Worm (Caenorhabditis elegans): ENCODE results near the gene mpst-3.

mpst-3 gene

DNA sequence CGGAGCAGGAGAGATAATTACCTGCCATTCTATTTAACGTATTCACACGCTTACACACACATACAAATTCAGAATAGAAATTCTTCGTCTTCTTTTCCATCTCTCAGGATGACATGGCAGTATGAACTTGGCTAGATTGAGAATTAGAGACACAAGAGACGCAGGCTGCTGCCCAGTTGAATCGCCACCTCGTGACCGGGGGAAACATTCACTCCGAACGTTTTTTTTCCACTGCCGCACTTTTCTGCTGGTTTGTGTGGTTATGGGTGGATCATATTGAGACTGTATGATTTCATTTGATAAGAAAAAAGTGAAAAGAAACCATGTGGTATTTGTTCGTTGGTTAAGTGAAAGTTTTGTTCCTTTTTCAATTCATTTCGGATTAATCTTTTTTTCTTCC is 45.8 kb upstream of the mpst-3 start (continued):
- TF ChIP-seq skn-1 (tag; optimal IDR thresholded peaks at IDR 0.05): peak; percentile 52
- TF ChIP-seq isw-1 (GFP tag; IDR thresholded peaks at IDR 0.05): no peak
- TF ChIP-seq C16A3.4 (tag; optimal IDR thresholded peaks at IDR 0.05): peak; percentile 63

DNA sequence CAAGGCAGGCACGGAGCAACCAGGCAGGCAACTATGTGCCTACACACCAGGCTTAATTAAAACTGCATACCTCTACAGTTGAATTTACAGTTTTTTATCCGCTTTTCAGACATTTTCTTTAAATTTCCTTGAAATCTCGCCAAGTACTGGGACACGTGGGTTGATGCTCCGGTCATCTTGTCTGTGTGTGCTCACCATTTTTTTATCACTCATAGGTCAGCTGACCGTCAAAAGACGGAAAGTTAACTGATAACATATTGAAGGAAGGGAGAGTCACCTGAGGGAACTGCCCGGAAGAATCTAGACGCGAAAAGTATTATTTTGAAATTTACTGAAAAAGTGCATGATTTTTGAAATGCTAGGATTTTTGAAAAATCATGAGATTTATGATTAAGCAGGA is 44.9 kb upstream of the mpst-3 start:
- TF ChIP-seq swsn-7 (tag; optimal IDR thresholded peaks at IDR 0.05): no peak
- peak; percentile 51 for TF ChIP-seq ama-1 (optimal IDR thresholded peaks at IDR 0.05)
- no peak for TF ChIP-seq mef-2 (tag; optimal IDR thresholded peaks at IDR 0.05)
- no peak for TF ChIP-seq isw-1 (GFP tag; IDR thresholded peaks at IDR 0.05)
- no peak for TF ChIP-seq nhr-90 (tag; optimal IDR thresholded peaks at IDR 0.05; ENCODE audit: poor library complexity)
- no peak for TF ChIP-seq alr-1 (tag; optimal IDR thresholded peaks at IDR 0.05; ENCODE audit: borderline replicate concordance)
- TF ChIP-seq C16A3.4 (tag; optimal IDR thresholded peaks at IDR 0.05): peak; percentile 3
- TF ChIP-seq blmp-1 (tag; optimal IDR thresholded peaks at IDR 0.05): no peak
- TF ChIP-seq jun-1 (tag; optimal IDR thresholded peaks at IDR 0.05): peak; percentile 22
- TF ChIP-seq efl-3 (GFP tag; optimal IDR thresholded peaks at IDR 0.05): no peak
- TF ChIP-seq C04F5.9 (tag; optimal IDR thresholded peaks at IDR 0.05): no peak
- peak; percentile 5 for TF ChIP-seq sup-37 (GFP tag; optimal IDR thresholded peaks at IDR 0.05)
- no peak for TF ChIP-seq lin-39 (tag; optimal IDR thresholded peaks at IDR 0.05)
- no peak for TF ChIP-seq hlh-17 (GFP tag; optimal IDR thresholded peaks at IDR 0.05; ENCODE audit: borderline replicate concordance)
- no peak for TF ChIP-seq ceh-63 (GFP tag; optimal IDR thresholded peaks at IDR 0.05)
- TF ChIP-seq C34B4.2 (tag; optimal IDR thresholded peaks at IDR 0.05): no peak
- TF ChIP-seq nhr-20 (tag; optimal IDR thresholded peaks at IDR 0.05): peak; percentile 8
- no peak for TF ChIP-seq ceh-8 (GFP tag; optimal IDR thresholded peaks at IDR 0.05)
- peak in 1 of 3 experiments; percentile 18 for TF ChIP-seq dpl-1 (GFP tag; optimal IDR thresholded peaks at IDR 0.05)
- no peak for TF ChIP-seq tlp-1 (tag; optimal IDR thresholded peaks at IDR 0.05)
- no peak for TF ChIP-seq efl-1 (optimal IDR thresholded peaks at IDR 0.05)
- peak in 1 of 2 experiments; percentile 85 for TF ChIP-seq efl-1 (GFP tag; optimal IDR thresholded peaks at IDR 0.05 in 1 of 2)
- TF ChIP-seq fkh-8 (tag; optimal IDR thresholded peaks at IDR 0.05): no peak
- TF ChIP-seq vab-15 (tag; optimal IDR thresholded peaks at IDR 0.05): no peak
- no peak for TF ChIP-seq nhr-84 (tag; optimal IDR thresholded peaks at IDR 0.05)
- no peak for TF ChIP-seq snpc-4 (tag; optimal IDR thresholded peaks at IDR 0.05)
- TF ChIP-seq hlh-4 (tag; optimal IDR thresholded peaks at IDR 0.05): no peak
- no peak for TF ChIP-seq nhr-12 (tag; optimal IDR thresholded peaks at IDR 0.05)
- TF ChIP-seq nhr-85 (tag): no peak
- no peak for TF ChIP-seq aha-1 (tag; optimal IDR thresholded peaks at IDR 0.05)
- TF ChIP-seq nhr-77 (tag; optimal IDR thresholded peaks at IDR 0.05): no peak
- no peak for TF ChIP-seq ceh-82 (tag; optimal IDR thresholded peaks at IDR 0.05)
- TF ChIP-seq zag-1 (tag; optimal IDR thresholded peaks at IDR 0.05): no peak
- no peak for TF ChIP-seq unc-130 (tag; optimal IDR thresholded peaks at IDR 0.05)
- no peak for TF ChIP-seq fkh-4 (tag; optimal IDR thresholded peaks at IDR 0.05; ENCODE audit: borderline replicate concordance)
- TF ChIP-seq rnt-1 (tag; optimal IDR thresholded peaks at IDR 0.05): peak; percentile 58
- no peak for TF ChIP-seq nhr-47 (tag; optimal IDR thresholded peaks at IDR 0.05)
- TF ChIP-seq lin-35 (GFP tag; optimal IDR thresholded peaks at IDR 0.05): peak in 1 of 2 experiments; percentile 52
- TF ChIP-seq xbp-1 (tag; optimal IDR thresholded peaks at IDR 0.05): no peak
- TF ChIP-seq hpl-2 (GFP tag; optimal IDR thresholded peaks at IDR 0.05): no peak
- peak; percentile 64 for TF ChIP-seq pqm-1 (tag; optimal IDR thresholded peaks at IDR 0.05)
- TF ChIP-seq lin-14 (GFP tag; optimal IDR thresholded peaks at IDR 0.05): peak; percentile 10
- TF ChIP-seq lir-3 (tag; optimal IDR thresholded peaks at IDR 0.05; ENCODE audit: poor library complexity): no peak
- TF ChIP-seq egl-27 (tag; optimal IDR thresholded peaks at IDR 0.05): no peak
- TF ChIP-seq Y116A8C.19 (tag; optimal IDR thresholded peaks at IDR 0.05; ENCODE audit: borderline replicate concordance): no peak
- TF ChIP-seq nhr-11 (tag; optimal IDR thresholded peaks at IDR 0.05): no peak
- TF ChIP-seq lin-13 (GFP tag; optimal IDR thresholded peaks at IDR 0.05): peak; percentile 26
- TF ChIP-seq fkh-10 (GFP tag; optimal IDR thresholded peaks at IDR 0.05): no peak
- TF ChIP-seq ces-1 (GFP tag; optimal IDR thresholded peaks at IDR 0.05): no peak
- TF ChIP-seq nhr-28 (tag; optimal IDR thresholded peaks at IDR 0.05): no peak
- TF ChIP-seq elt-2 (tag; optimal IDR thresholded peaks at IDR 0.05): peak; percentile 87
